Fruit fly (Drosophila melanogaster) whole organism, wandering third instar larva: ENCODE results near the gene CG44142.

Experiments used
- Abd-B ChIP-seq: fragments of >200 bp; optimal IDR thresholded peaks from 2 replicates; lab custom pipeline; 2017; ENCODE audit warnings: missing biosample characterization, missing genetic modification characterization
- CG9705 ChIP-seq: fragments of 200-800 bp; sonication (Bioruptor generic); optimal IDR thresholded peaks from 2 replicates; lab custom pipeline; 2018; ENCODE audit warnings: missing biosample characterization, mild to moderate bottlenecking, missing genetic modification characterization
- CrebA ChIP-seq: fragments of 200-800 bp; sonication (Bioruptor generic); optimal IDR thresholded peaks from 2 replicates; lab custom pipeline; 2016; ENCODE audit warnings: missing biosample characterization, mild to moderate bottlenecking, missing genetic modification characterization, borderline replicate concordance
- Dfd ChIP-seq: fragments of >200 bp; optimal IDR thresholded peaks from 2 replicates; lab custom pipeline; 2017; ENCODE audit warnings: missing biosample characterization, missing genetic modification characterization
- Dif ChIP-seq: fragments of 200-275, 200-300 bp; sonication (Bioruptor generic); optimal IDR thresholded peaks from 2 replicates; lab custom pipeline; 2018; ENCODE audit warnings: missing biosample characterization, missing genetic modification characterization; ENCODE audit not compliant: partially characterized antibody
- GATAd ChIP-seq: sonication (Bioruptor generic); optimal IDR thresholded peaks from 2 replicates; lab custom pipeline; 2016; ENCODE audit warnings: missing biosample characterization, missing genetic modification characterization
- Hnf4 ChIP-seq: fragments of 200-800 bp; sonication (Bioruptor generic); optimal IDR thresholded peaks from 2 replicates; lab custom pipeline; 2016; ENCODE audit warnings: missing biosample characterization, mild to moderate bottlenecking, missing genetic modification characterization
- Jra ChIP-seq: sonication (Bioruptor generic); optimal IDR thresholded peaks from 2 replicates; lab custom pipeline; 2016; ENCODE audit warnings: missing biosample characterization, missing genetic modification characterization
- Mio ChIP-seq: sonication (Bioruptor generic); optimal IDR thresholded peaks from 2 replicates; lab custom pipeline; 2016; ENCODE audit warnings: missing biosample characterization, missing genetic modification characterization
- Myc ChIP-seq: fragments of >200 bp; optimal IDR thresholded peaks from 2 replicates; lab custom pipeline; 2017
- N ChIP-seq: fragments of >200 bp; optimal IDR thresholded peaks from 2 replicates; lab custom pipeline; 2018; ENCODE audit warnings: missing biosample characterization, missing external identifiers, missing genetic modification characterization
- OdsH ChIP-seq: fragments of 200-800 bp; sonication (Bioruptor generic); optimal IDR thresholded peaks from 2 replicates; lab custom pipeline; 2016; ENCODE audit warnings: missing biosample characterization, mild to moderate bottlenecking, missing genetic modification characterization
- Rel ChIP-seq, 2 experiments: fragments of 200-800 bp; sonication (Bioruptor generic) in 1 of 2; optimal IDR thresholded peaks; 2 replicates in 1 of 2; 3 replicates in 1 of 2; lab custom pipeline; 2016 to 2019; ENCODE audit warnings: mild to moderate bottlenecking in 2 of 2, missing biosample characterization in 2 of 2, missing genetic modification characterization in 2 of 2, moderate library complexity in 1 of 2
- Sp1 ChIP-seq: fragments of 200-800 bp; sonication (Bioruptor generic); optimal IDR thresholded peaks from 3 replicates; lab custom pipeline; 2019; ENCODE audit warnings: missing biosample characterization, mild to moderate bottlenecking, missing genetic modification characterization, moderate library complexity
- Vsx2 ChIP-seq: fragments of 200-300, 225-300 bp; sonication (Bioruptor generic); optimal IDR thresholded peaks from 2 replicates; lab custom pipeline; 2018; ENCODE audit warnings: missing biosample characterization, missing genetic modification characterization; ENCODE audit not compliant: partially characterized antibody
- brk ChIP-seq: fragments of 200-800 bp; sonication (Bioruptor generic); optimal IDR thresholded peaks from 2 replicates; lab custom pipeline; 2016; ENCODE audit warnings: missing biosample characterization, mild to moderate bottlenecking, missing genetic modification characterization
- dl ChIP-seq, 2 experiments: fragments of 175-275, 200-275 bp in 1 of 2; fragments of 200-275 bp in 1 of 2; sonication (Bioruptor generic); optimal IDR thresholded peaks; lab custom pipeline; 2018; ENCODE audit warnings: mild to moderate bottlenecking in 2 of 2, missing biosample characterization in 2 of 2, missing genetic modification characterization in 2 of 2, moderate library complexity in 2 of 2; ENCODE audit not compliant: partially characterized antibody in 2 of 2, insufficient read depth in 1 of 2
- dmrt93B ChIP-seq: fragments of 200-800 bp; sonication (Bioruptor generic); optimal IDR thresholded peaks from 2 replicates; lab custom pipeline; 2018; ENCODE audit warnings: missing biosample characterization, mild to moderate bottlenecking, missing genetic modification characterization
- dsf ChIP-seq: sonication (Bioruptor generic); optimal IDR thresholded peaks from 2 replicates; lab custom pipeline; 2016; ENCODE audit warnings: missing biosample characterization, missing genetic modification characterization, borderline replicate concordance
- ey ChIP-seq: fragments of 200-800 bp; sonication (Bioruptor generic); optimal IDR thresholded peaks from 2 replicates; lab custom pipeline; 2016; ENCODE audit warnings: missing biosample characterization, missing genetic modification characterization
- foxo ChIP-seq, 2 experiments: fragments of 200-800 bp; sonication (Bioruptor generic); optimal IDR thresholded peaks; 2 replicates in 1 of 2; 3 replicates in 1 of 2; lab custom pipeline; 2016 to 2017; ENCODE audit warnings: missing biosample characterization in 2 of 2, missing genetic modification characterization in 2 of 2
- h ChIP-seq: fragments of 200-800 bp; sonication (Bioruptor generic); optimal IDR thresholded peaks from 3 replicates; lab custom pipeline; 2016; ENCODE audit warnings: missing biosample characterization, mild to moderate bottlenecking, missing genetic modification characterization
- jim ChIP-seq: fragments of 175-275, 200-325 bp; sonication (Bioruptor generic); optimal IDR thresholded peaks from 2 replicates; lab custom pipeline; 2016; ENCODE audit warnings: missing biosample characterization, mild to moderate bottlenecking, missing genetic modification characterization
- lola ChIP-seq: fragments of >200 bp; optimal IDR thresholded peaks from 2 replicates; lab custom pipeline; 2017; ENCODE audit warnings: missing biosample characterization, missing genetic modification characterization
- psq ChIP-seq: fragments of 200-800 bp; sonication (Bioruptor generic); optimal IDR thresholded peaks from 3 replicates; lab custom pipeline; 2017; ENCODE audit warnings: missing biosample characterization, mild to moderate bottlenecking, missing genetic modification characterization, moderate library complexity
- rgr ChIP-seq: fragments of 200-800 bp; sonication (Bioruptor generic); optimal IDR thresholded peaks from 3 replicates; lab custom pipeline; 2016; ENCODE audit warnings: missing biosample characterization, mild to moderate bottlenecking, missing genetic modification characterization
- sv ChIP-seq: fragments of 200-800 bp; sonication (Bioruptor generic); optimal IDR thresholded peaks from 3 replicates; lab custom pipeline; 2016; ENCODE audit warnings: missing biosample characterization, missing genetic modification characterization
- tai ChIP-seq: sonication (Bioruptor generic); optimal IDR thresholded peaks from 2 replicates; lab custom pipeline; 2016; ENCODE audit warnings: missing biosample characterization, missing genetic modification characterization
- woc ChIP-seq: sonication (Bioruptor generic); optimal IDR thresholded peaks from 2 replicates; lab custom pipeline; 2016; ENCODE audit warnings: missing biosample characterization, mild to moderate bottlenecking, missing genetic modification characterization

The CG44142 gene

DNA sequence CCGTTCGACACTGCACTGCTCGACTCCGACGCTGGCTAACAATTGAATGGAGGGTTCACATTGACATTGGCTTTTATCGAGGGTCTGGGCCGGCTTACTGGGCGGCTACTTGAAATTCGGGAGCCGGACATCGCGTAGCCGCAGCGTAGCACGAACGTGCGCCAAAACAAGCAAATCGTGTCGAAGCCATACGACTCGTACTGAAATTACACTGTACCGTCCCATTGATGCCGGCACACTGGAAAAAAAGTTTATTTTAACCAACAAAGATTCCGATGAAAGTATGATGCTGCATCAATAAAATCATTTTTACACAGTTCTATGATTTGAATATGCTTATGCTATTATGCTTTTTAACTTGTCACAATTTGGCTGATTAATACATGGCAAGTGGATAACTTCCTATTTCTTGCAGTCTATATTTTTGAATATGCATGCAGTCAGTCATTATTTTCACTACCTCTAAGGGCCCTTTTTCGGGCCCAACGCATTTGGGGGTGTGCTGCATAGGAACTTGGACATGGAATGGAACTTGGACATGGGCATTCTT is 24.1 kb downstream of the CG44142 start, which contains the start of gene apn:
TSS of gene apn (minus strand) at position 51 of the 550 bp plus-strand sequence.
- TF ChIP-seq Dfd (no peak), GATAd (no peak)
- TF ChIP-seq, all 38 proteins: peak for 0

DNA sequence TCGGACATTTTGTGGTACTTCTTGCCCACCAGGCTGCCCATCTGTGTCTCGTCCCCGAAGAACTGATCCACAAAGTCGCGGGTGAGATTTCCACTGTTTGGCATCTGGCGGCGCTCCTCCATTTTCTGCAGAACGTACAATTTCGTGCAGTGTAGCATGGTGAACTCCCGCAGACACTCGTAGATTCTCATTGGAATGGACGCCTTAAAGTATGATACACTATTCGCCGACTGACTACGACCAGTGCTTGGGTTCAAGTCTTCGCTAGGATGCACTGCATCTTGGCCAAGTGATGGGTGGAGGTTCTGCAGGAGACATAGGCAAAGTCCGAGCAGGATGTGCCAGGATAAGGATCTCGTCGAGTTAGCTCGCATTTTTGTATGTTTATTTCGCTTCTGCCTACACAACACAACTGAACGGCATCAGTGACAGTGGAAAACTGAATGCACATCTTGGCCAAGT is 26.8 kb downstream of the CG44142 start, which contains the start of gene CG15888:
TSS of gene CG15888 (minus strand) at position 412 of the 462 bp plus-strand sequence.
- TF ChIP-seq foxo (GFP tag; optimal IDR thresholded peaks at IDR 0.05; lab: Kevin White, UChicago) (no peak), N (GFP tag; lab: Kevin White, UChicago) (no peak), sv (GFP tag; lab: Kevin White, UChicago) (no peak)

DNA sequence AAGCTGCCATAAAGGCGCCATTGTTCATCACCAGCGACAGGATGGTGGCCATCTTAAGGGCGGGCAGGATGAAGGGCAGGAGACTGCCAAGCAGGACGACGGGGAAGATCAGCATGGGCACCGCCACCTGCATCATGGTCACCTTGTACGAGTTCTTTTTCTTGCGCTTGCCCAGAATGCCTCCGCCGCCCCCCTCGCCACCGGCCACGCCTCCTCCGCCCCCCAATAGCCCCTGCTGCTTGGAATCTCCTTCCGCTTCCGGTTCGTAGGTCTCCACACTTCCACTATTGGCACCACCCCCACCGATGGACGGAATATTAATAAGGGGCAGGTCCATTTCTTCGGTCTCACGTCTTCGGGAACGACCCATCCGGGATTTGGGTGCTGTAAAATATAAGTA is 27.9 kb downstream of the CG44142 start:
- TF ChIP-seq Jra, result no peak
- TF ChIP-seq CrebA (GFP tag; lab: Kevin White, UChicago), result no peak
- peak; percentile 97 for TF ChIP-seq Dfd
- no peak for TF ChIP-seq dsf
- TF ChIP-seq tai (GFP tag; lab: Kevin White, UChicago), result no peak
- TF ChIP-seq Hnf4 (GFP tag; lab: Kevin White, UChicago), result no peak
- TF ChIP-seq Myc (lab: Kevin White, UChicago), result no peak
- no peak for TF ChIP-seq CG9705 (GFP tag; lab: Kevin White, UChicago)

DNA sequence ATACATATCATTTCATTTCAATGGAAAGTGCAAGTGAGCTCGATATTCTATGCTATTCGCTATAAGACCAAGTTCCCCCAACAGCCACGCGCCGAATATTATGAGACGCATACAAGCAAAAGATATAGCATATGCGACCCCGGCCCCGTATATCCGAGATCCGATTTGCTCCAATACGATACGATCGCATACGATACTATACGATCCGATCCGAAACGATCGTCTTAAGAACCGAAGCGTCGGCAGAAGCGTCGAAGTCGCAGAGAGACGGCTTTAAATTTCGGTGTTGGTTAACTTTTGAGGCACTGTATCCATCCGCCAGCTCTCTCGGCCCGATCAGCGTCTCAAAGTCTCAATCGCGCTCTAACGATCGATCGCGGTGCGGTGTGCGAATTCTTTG is 33.6 kb downstream of the CG44142 start, which contains the start of gene CG8630:
TSS of gene CG8630 (plus strand) at position 303 of the 400 bp plus-strand sequence.
- TF ChIP-seq Abd-B (no peak), dmrt93B (GFP tag; lab: Kevin White, UChicago) (no peak), Jra (no peak), woc (GFP tag; lab: Kevin White, UChicago) (no peak), CG9705 (GFP tag; lab: Kevin White, UChicago) (no peak), lola (no peak), jim (GFP tag; lab: Kevin White, UChicago) (no peak), Myc (lab: Kevin White, UChicago) (no peak), Rel (GFP tag; optimal IDR thresholded peaks at IDR 0.05; lab: Kevin White, UChicago) (no peak), Rel (tag; optimal IDR thresholded peaks at IDR 0.05; lab: Kevin White, UChicago) (no peak), ey (GFP tag; lab: Kevin White, UChicago) (no peak), foxo (GFP tag; optimal IDR thresholded peaks at IDR 0.05; lab: Kevin White, UChicago) (no peak), N (GFP tag; lab: Kevin White, UChicago) (no peak), OdsH (GFP tag; lab: Kevin White, UChicago) (no peak), rgr (GFP tag; lab: Kevin White, UChicago) (no peak), Dif (GFP tag; lab: Kevin White, UChicago) (no peak), dl (GFP tag; optimal IDR thresholded peaks at IDR 0.05; lab: Kevin White, UChicago; ENCODE audit: insufficient read depth in 1 of 2, partially characterized antibody in 2 of 2) (no peak), CrebA (GFP tag; lab: Kevin White, UChicago) (no peak)

DNA sequence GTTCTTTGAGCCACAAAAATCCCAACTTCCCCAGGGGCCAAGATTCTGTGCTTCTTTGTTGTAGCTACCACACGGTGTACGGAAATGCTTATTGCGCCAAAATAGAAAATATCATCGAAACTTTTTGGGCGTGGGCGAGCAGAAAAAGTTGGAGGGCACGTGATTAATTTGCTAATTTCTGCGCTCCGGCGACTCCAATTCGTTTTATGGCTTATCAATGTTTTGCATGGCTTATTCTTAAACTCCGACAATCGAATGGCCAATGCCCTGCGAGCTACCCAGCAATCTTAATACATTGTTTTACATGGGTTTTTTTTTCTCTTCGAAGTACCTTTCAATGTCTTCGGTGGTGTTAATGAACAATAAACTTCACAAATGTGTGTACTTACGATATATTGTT is 37.5 kb downstream of the CG44142 start:
- no peak for TF ChIP-seq Dfd
- no peak for TF ChIP-seq OdsH (GFP tag; lab: Kevin White, UChicago)
- no peak for TF ChIP-seq dsf
- no peak for TF ChIP-seq h (GFP tag; lab: Kevin White, UChicago)
- no peak for TF ChIP-seq Sp1 (GFP tag; lab: Kevin White, UChicago)
- TF ChIP-seq lola, result no peak
- TF ChIP-seq Mio (GFP tag; lab: Kevin White, UChicago), result no peak
- no peak for TF ChIP-seq Vsx2 (GFP tag; lab: Kevin White, UChicago)
- TF ChIP-seq ey (GFP tag; lab: Kevin White, UChicago), result no peak
- no peak for TF ChIP-seq brk
- no peak for TF ChIP-seq Jra
- no peak for TF ChIP-seq GATAd
- no peak for TF ChIP-seq woc (GFP tag; lab: Kevin White, UChicago)
- no peak for TF ChIP-seq foxo (GFP tag; optimal IDR thresholded peaks at IDR 0.05; lab: Kevin White, UChicago)
- no peak for TF ChIP-seq psq
- no peak for TF ChIP-seq Rel (GFP tag; optimal IDR thresholded peaks at IDR 0.05; lab: Kevin White, UChicago)
- no peak for TF ChIP-seq Rel (tag; optimal IDR thresholded peaks at IDR 0.05; lab: Kevin White, UChicago)
- no peak for TF ChIP-seq sv (GFP tag; lab: Kevin White, UChicago)
